Worm (Caenorhabditis elegans): ENCODE data around the gene H05C05.4.

H05C05.4 gene

ce11 chrIII:2982109-2982508 lies 36.1 kb upstream of the H05C05.4 start, which contains the start of gene Y55D5A.1:
Gene Y55D5A.1, plus strand, starts transcription at chrIII:2982409.
- TF ChIP-seq xbp-1 (tag; optimal IDR thresholded peaks at IDR 0.05): no peak
- no peak for TF ChIP-seq nhr-20 (tag; optimal IDR thresholded peaks at IDR 0.05)
- no peak for TF ChIP-seq ceh-63 (GFP tag; optimal IDR thresholded peaks at IDR 0.05)
- TF ChIP-seq mep-1 (tag; optimal IDR thresholded peaks at IDR 0.05): no peak
- no peak for TF ChIP-seq lir-3 (tag; optimal IDR thresholded peaks at IDR 0.05; ENCODE audit: poor library complexity)
- TF ChIP-seq fkh-8 (tag; optimal IDR thresholded peaks at IDR 0.05): no peak
- TF ChIP-seq unc-30 (tag; optimal IDR thresholded peaks at IDR 0.05): no peak

ce11 chrIII:2980927-2981326 lies 34.9 kb upstream of the H05C05.4 start:
- TF ChIP-seq blmp-1 (tag; optimal IDR thresholded peaks at IDR 0.05): peak; percentile 7
- TF ChIP-seq nhr-90 (tag; optimal IDR thresholded peaks at IDR 0.05; ENCODE audit: poor library complexity): peak; percentile 10
- no peak for TF ChIP-seq lin-35 (GFP tag; optimal IDR thresholded peaks at IDR 0.05)
- no peak for TF ChIP-seq efl-1 (optimal IDR thresholded peaks at IDR 0.05)
- TF ChIP-seq efl-1 (GFP tag; optimal IDR thresholded peaks at IDR 0.05 in 1 of 2): peak in 1 of 2 experiments; percentile 38
- TF ChIP-seq elt-3 (tag; optimal IDR thresholded peaks at IDR 0.05): peak in 1 of 6 experiments; percentile 71
- no peak for TF ChIP-seq hlh-17 (GFP tag; optimal IDR thresholded peaks at IDR 0.05; ENCODE audit: borderline replicate concordance)

DNA sequence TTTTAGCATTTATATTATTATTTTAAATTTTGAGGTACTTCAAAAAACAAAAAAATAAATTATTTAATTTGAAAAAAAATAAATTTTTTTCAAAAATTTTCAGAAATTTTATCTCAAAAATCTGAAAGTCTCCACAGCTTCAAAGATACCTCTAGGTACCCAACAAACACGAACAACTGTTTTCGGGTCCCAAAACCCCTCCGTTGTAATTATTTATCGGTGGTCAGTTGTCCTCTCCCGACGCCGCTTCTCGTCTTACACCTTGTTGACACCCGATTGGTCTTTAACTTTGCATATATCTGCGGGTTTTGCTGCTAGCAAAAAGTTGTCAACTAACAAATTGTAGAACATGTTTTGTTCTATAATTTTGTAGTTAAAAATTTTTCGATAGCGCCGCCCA lies 30.2 kb upstream of the H05C05.4 start:
- TF ChIP-seq ztf-4 (tag; optimal IDR thresholded peaks at IDR 0.05) (no peak), grh-1 (GFP tag; IDR thresholded peaks at IDR 0.05) (no peak), fkh-4 (tag; optimal IDR thresholded peaks at IDR 0.05; ENCODE audit: borderline replicate concordance) (no peak), efl-1 (optimal IDR thresholded peaks at IDR 0.05) (no peak), efl-1 (GFP tag; optimal IDR thresholded peaks at IDR 0.05 in 1 of 2) (no peak), C34B4.2 (tag; optimal IDR thresholded peaks at IDR 0.05) (no peak), alr-1 (tag; optimal IDR thresholded peaks at IDR 0.05; ENCODE audit: borderline replicate concordance) (no peak), hlh-17 (GFP tag; optimal IDR thresholded peaks at IDR 0.05; ENCODE audit: borderline replicate concordance) (no peak), mab-9 (GFP tag; IDR thresholded peaks at IDR 0.05) (no peak)

ce11 chrIII:2975689-2976088 lies 29.7 kb upstream of the H05C05.4 start, which contains the start of gene Y55D5A.3:
Gene Y55D5A.3, minus strand, starts transcription at chrIII:2975789.
- no peak for TF ChIP-seq C04F5.9 (tag; optimal IDR thresholded peaks at IDR 0.05)
- TF ChIP-seq hpl-2 (GFP tag; optimal IDR thresholded peaks at IDR 0.05): no peak
- TF ChIP-seq ets-5 (GFP tag; IDR thresholded peaks at IDR 0.05): no peak
- TF ChIP-seq efl-3 (GFP tag; optimal IDR thresholded peaks at IDR 0.05): no peak
- no peak for TF ChIP-seq sup-37 (GFP tag; optimal IDR thresholded peaks at IDR 0.05)
- TF ChIP-seq nhr-84 (tag; optimal IDR thresholded peaks at IDR 0.05): no peak

ce11 chrIII:2972977-2973376 lies 27.0 kb upstream of the H05C05.4 start:
- TF ChIP-seq tlp-1 (tag; optimal IDR thresholded peaks at IDR 0.05) (peak; percentile 20), ets-5 (GFP tag; IDR thresholded peaks at IDR 0.05) (no peak), efl-1 (optimal IDR thresholded peaks at IDR 0.05) (no peak), efl-1 (GFP tag; optimal IDR thresholded peaks at IDR 0.05 in 1 of 2) (peak in 1 of 2 experiments; percentile 43), zag-1 (tag; optimal IDR thresholded peaks at IDR 0.05) (no peak), lin-35 (GFP tag; optimal IDR thresholded peaks at IDR 0.05) (no peak)

DNA sequence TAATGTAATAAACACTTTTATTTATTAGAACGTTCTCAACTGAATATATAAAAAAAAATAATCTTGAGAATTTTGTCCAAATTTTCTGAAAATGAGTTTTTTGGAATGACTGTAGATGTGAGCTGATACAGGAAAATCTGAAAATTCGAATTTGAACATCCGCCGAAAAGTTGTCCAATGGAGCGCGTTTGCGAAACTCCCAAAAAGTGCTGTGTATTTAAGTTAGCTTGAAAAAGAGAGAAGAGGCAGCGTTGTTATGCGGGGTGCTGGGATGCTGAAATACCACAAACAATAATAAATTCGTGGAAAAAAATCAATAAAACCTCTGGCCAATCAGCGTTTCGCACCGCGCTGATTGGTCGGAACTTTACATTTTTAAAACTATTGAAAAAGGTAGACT lies 24.2 kb upstream of the H05C05.4 start:
- TF ChIP-seq lin-35 (GFP tag; optimal IDR thresholded peaks at IDR 0.05): peak in 1 of 2 experiments; percentile 7
- TF ChIP-seq dpl-1 (GFP tag; optimal IDR thresholded peaks at IDR 0.05): peak in 1 of 3 experiments; percentile 44
- TF ChIP-seq efl-1 (optimal IDR thresholded peaks at IDR 0.05): peak in 1 of 2 experiments; percentile 54
- peak; percentile 52 to 62 for TF ChIP-seq efl-1 (GFP tag; optimal IDR thresholded peaks at IDR 0.05 in 1 of 2)
- TF ChIP-seq fkh-8 (tag; optimal IDR thresholded peaks at IDR 0.05): no peak

- TF ChIP-seq vab-15 (tag; optimal IDR thresholded peaks at IDR 0.05) (no peak), xbp-1 (tag; optimal IDR thresholded peaks at IDR 0.05) (peak; percentile 86), lin-14 (GFP tag; optimal IDR thresholded peaks at IDR 0.05) (peak; percentile 93), nhr-20 (tag; optimal IDR thresholded peaks at IDR 0.05) (peak; percentile 89), ceh-8 (GFP tag; optimal IDR thresholded peaks at IDR 0.05) (peak; percentile 61), C16A3.4 (tag; optimal IDR thresholded peaks at IDR 0.05) (peak; percentile 81), egl-27 (tag; optimal IDR thresholded peaks at IDR 0.05) (peak in 1 of 2 experiments; percentile 51), egl-13 (tag; optimal IDR thresholded peaks at IDR 0.05) (peak; percentile 66), swsn-7 (tag; optimal IDR thresholded peaks at IDR 0.05) (peak; percentile 88), unc-30 (tag; optimal IDR thresholded peaks at IDR 0.05) (no peak), ztf-4 (tag; optimal IDR thresholded peaks at IDR 0.05) (peak; percentile 20), nhr-237 (tag; optimal IDR thresholded peaks at IDR 0.05) (peak; percentile 56), lsy-2 (tag; optimal IDR thresholded peaks at IDR 0.05) (peak; percentile 84 to 90), ceh-63 (GFP tag; optimal IDR thresholded peaks at IDR 0.05) (no peak), pax-3 (tag; optimal IDR thresholded peaks at IDR 0.05) (peak; percentile 66)
These were observed 20.5 kb upstream of the H05C05.4 start for ce11 chrIII:2966462-2966861.
